Fruit fly (Drosophila melanogaster) whole organism, embryonic: ENCODE measurements around the gene Obp99c.

Experiments used
- ATbp ChIP-seq: fragments of 200-800 bp; sonication (Bioruptor generic); optimal IDR thresholded peaks from 2 replicates; lab custom pipeline; 2017; ENCODE audit warnings: missing biosample characterization, mild to moderate bottlenecking, missing genetic modification characterization, missing genetic modification reagents
- Adf1 ChIP-seq: fragments of 200-800 bp; sonication (Bioruptor generic); IDR thresholded peaks from 2 replicates; pipeline ENCODE4 v1.3.6; 2022; ENCODE audit warnings: missing biosample characterization, missing genetic modification characterization
- CG1233 ChIP-seq: fragments of 200-800 bp; sonication (Bioruptor generic); optimal IDR thresholded peaks from 4 replicates; lab custom pipeline; 2018; ENCODE audit warnings: missing biosample characterization, mild to moderate bottlenecking, missing genetic modification characterization
- CG12391 ChIP-seq: fragments of 200-800 bp; sonication (Bioruptor generic); optimal IDR thresholded peaks from 3 replicates; lab custom pipeline; 2018; ENCODE audit warnings: missing biosample characterization, mild to moderate bottlenecking, missing genetic modification characterization, moderate library complexity
- CG14710 ChIP-seq: fragments of 200-800 bp; sonication (Bioruptor generic); optimal IDR thresholded peaks from 3 replicates; lab custom pipeline; 2019; ENCODE audit warnings: missing biosample characterization, mild to moderate bottlenecking, missing genetic modification characterization, moderate library complexity
- CG17328 ChIP-seq: fragments of 200-800 bp; sonication (Bioruptor generic); IDR thresholded peaks from 2 replicates; pipeline ENCODE4 v1.3.6; 2022; ENCODE audit warnings: missing biosample characterization, missing genetic modification characterization
- CG2120 ChIP-seq: fragments of 200-800 bp; sonication (Bioruptor generic); optimal IDR thresholded peaks from 3 replicates; lab custom pipeline; 2016; ENCODE audit warnings: missing biosample characterization, missing genetic modification characterization
- CG2199 ChIP-seq: fragments of 200-800 bp; sonication (Bioruptor generic); IDR thresholded peaks from 3 replicates; pipeline ENCODE4 v1.3.6; 2022; ENCODE audit warnings: missing biosample characterization, missing genetic modification characterization
- CG42726 ChIP-seq: fragments of 200-800 bp; sonication (Bioruptor generic); IDR thresholded peaks from 2 replicates; pipeline ENCODE4 v1.3.6; 2022; ENCODE audit warnings: missing biosample characterization, missing genetic modification characterization; ENCODE audit not compliant: partially characterized antibody
- CG4424 ChIP-seq: fragments of 200-800 bp; sonication (Bioruptor generic); optimal IDR thresholded peaks from 3 replicates; lab custom pipeline; 2016; ENCODE audit warnings: missing biosample characterization, missing genetic modification characterization
- CG5245 ChIP-seq: fragments of 200-800 bp; sonication (Bioruptor generic); optimal IDR thresholded peaks from 3 replicates; lab custom pipeline; 2016; ENCODE audit warnings: missing biosample characterization, missing genetic modification characterization
- CG6813 ChIP-seq: fragments of 200-800 bp; sonication (Bioruptor generic); optimal IDR thresholded peaks from 2 replicates; lab custom pipeline; 2017; ENCODE audit warnings: missing biosample characterization, missing genetic modification characterization, mild to moderate bottlenecking, moderate library complexity, missing genetic modification reagents
- CG8944 ChIP-seq: fragments of 200-800 bp; sonication (Bioruptor generic); optimal IDR thresholded peaks from 3 replicates; lab custom pipeline; 2016; ENCODE audit warnings: missing biosample characterization, missing genetic modification characterization
- CG9797 ChIP-seq: fragments of 200-800 bp; sonication (Bioruptor generic); optimal IDR thresholded peaks from 3 replicates; lab custom pipeline; 2018; ENCODE audit warnings: missing biosample characterization, mild to moderate bottlenecking, missing genetic modification characterization
- D19A ChIP-seq: fragments of 200-800 bp; optimal IDR thresholded peaks from 3 replicates; lab custom pipeline; 2019; ENCODE audit warnings: missing biosample characterization, mild to moderate bottlenecking, missing genetic modification characterization, moderate library complexity
- D19B ChIP-seq: fragments of 200-800 bp; sonication (Bioruptor generic); optimal IDR thresholded peaks from 2 replicates; lab custom pipeline; 2017; ENCODE audit warnings: missing biosample characterization, mild to moderate bottlenecking, missing genetic modification characterization
- E2f2 ChIP-seq: fragments of 200-800 bp; sonication (Bioruptor generic); IDR thresholded peaks from 2 replicates; pipeline ENCODE4 v1.3.6; 2022; ENCODE audit warnings: missing biosample characterization, missing genetic modification characterization
- HLH4C ChIP-seq: fragments of 200-800 bp; sonication (Bioruptor generic); IDR thresholded peaks from 3 replicates; pipeline ENCODE4 v1.3.6; 2022; ENCODE audit warnings: missing biosample characterization, missing genetic modification characterization; ENCODE audit not compliant: partially characterized antibody
- HmgZ ChIP-seq: fragments of 200-800 bp; sonication (Bioruptor generic); optimal IDR thresholded peaks from 2 replicates; lab custom pipeline; 2018; ENCODE audit warnings: missing biosample characterization, mild to moderate bottlenecking, missing genetic modification characterization
- MBD-R2 ChIP-seq: fragments of 200-800 bp; sonication (Bioruptor generic); IDR thresholded peaks from 2 replicates; pipeline ENCODE4 v1.3.6; 2022; ENCODE audit warnings: missing biosample characterization, missing genetic modification characterization
- MESR4 ChIP-seq: fragments of 200-800 bp; sonication (Bioruptor generic); optimal IDR thresholded peaks from 2 replicates; lab custom pipeline; 2018; ENCODE audit warnings: missing biosample characterization, mild to moderate bottlenecking, missing genetic modification characterization, moderate library complexity
- Scr ChIP-seq: fragments of 200-800 bp; sonication (Bioruptor generic); IDR thresholded peaks from 2 replicates; pipeline ENCODE4 v1.3.6; 2022; ENCODE audit warnings: missing biosample characterization, missing genetic modification characterization; ENCODE audit not compliant: partially characterized antibody
- Sry-δ ChIP-seq: fragments of 200-800 bp; sonication (Bioruptor generic); optimal IDR thresholded peaks from 2 replicates; lab custom pipeline; 2016; ENCODE audit warnings: missing biosample characterization, missing genetic modification characterization
- Tbp ChIP-seq: fragments of >200 bp; optimal IDR thresholded peaks from 2 replicates; lab custom pipeline; 2018; ENCODE audit warnings: missing biosample characterization, missing genetic modification characterization
- abd-A ChIP-seq: fragments of 200-800 bp; sonication (Bioruptor generic); optimal IDR thresholded peaks from 3 replicates; lab custom pipeline; 2019; ENCODE audit warnings: missing biosample characterization, mild to moderate bottlenecking, missing genetic modification characterization, moderate library complexity
- bab2 ChIP-seq: fragments of 200-800 bp; sonication (Bioruptor generic); optimal IDR thresholded peaks from 2 replicates; lab custom pipeline; 2016; ENCODE audit warnings: missing biosample characterization, missing genetic modification characterization
- bbx ChIP-seq: fragments of 200-800 bp; sonication (Bioruptor generic); IDR thresholded peaks from 2 replicates; pipeline ENCODE4 v1.3.6; 2022; ENCODE audit warnings: missing biosample characterization, missing genetic modification characterization; ENCODE audit not compliant: partially characterized antibody
- crc ChIP-seq: fragments of 200-800 bp; sonication (Bioruptor generic); optimal IDR thresholded peaks from 2 replicates; lab custom pipeline; 2016; ENCODE audit warnings: missing biosample characterization, missing genetic modification characterization
- esg ChIP-seq: fragments of 200-800 bp; sonication (Bioruptor generic); conservative IDR thresholded peaks from 2 replicates; pipeline ENCODE4 v1.3.6; 2022; ENCODE audit warnings: missing biosample characterization, missing genetic modification characterization
- ewg ChIP-seq: fragments of 200-800 bp; sonication (Bioruptor generic); optimal IDR thresholded peaks from 3 replicates; lab custom pipeline; 2017; ENCODE audit warnings: mild to moderate bottlenecking, missing biosample characterization, missing genetic modification reagents, missing genetic modification characterization
- eyg ChIP-seq: fragments of 200-800 bp; sonication (Bioruptor generic); optimal IDR thresholded peaks from 3 replicates; lab custom pipeline; 2016; ENCODE audit warnings: missing biosample characterization, missing genetic modification characterization
- fd102C ChIP-seq: fragments of 200-800 bp; sonication (Bioruptor generic); optimal IDR thresholded peaks from 2 replicates; lab custom pipeline; 2018; ENCODE audit warnings: missing biosample characterization, mild to moderate bottlenecking, missing genetic modification characterization, moderate library complexity
- ftz-f1 ChIP-seq: fragments of 200-800 bp; sonication (Bioruptor generic); optimal IDR thresholded peaks from 2 replicates; lab custom pipeline; 2016; ENCODE audit warnings: missing biosample characterization, missing genetic modification characterization
- ham ChIP-seq: fragments of 200-800 bp; sonication (Bioruptor generic); IDR thresholded peaks from 2 replicates; pipeline ENCODE4 v1.3.6; 2022; ENCODE audit warnings: missing biosample characterization, missing genetic modification characterization
- lola ChIP-seq, 3 experiments: fragments of >200 bp in 2 of 3; fragments of 200-800 bp in 1 of 3; sonication (Bioruptor generic) in 1 of 3; optimal IDR thresholded peaks; 2 replicates each; lab custom pipeline; 2017 to 2019; ENCODE audit warnings: missing biosample characterization in 3 of 3, missing genetic modification characterization in 3 of 3, mild to moderate bottlenecking in 1 of 3, moderate library complexity in 1 of 3
- mirr ChIP-seq: fragments of 200-800 bp; sonication (Bioruptor generic); optimal IDR thresholded peaks from 3 replicates; lab custom pipeline; 2018; ENCODE audit warnings: missing biosample characterization, mild to moderate bottlenecking, missing genetic modification characterization
- scrt ChIP-seq: fragments of 200-800 bp; sonication (Bioruptor generic); optimal IDR thresholded peaks from 2 replicates; lab custom pipeline; 2018; ENCODE audit warnings: missing biosample characterization, mild to moderate bottlenecking, missing genetic modification characterization, moderate library complexity
- sens-2 ChIP-seq: fragments of 200-800 bp; sonication (Bioruptor generic); IDR thresholded peaks from 2 replicates; pipeline ENCODE4 v1.3.6; 2022; ENCODE audit warnings: missing biosample characterization, missing genetic modification characterization
- seq ChIP-seq: fragments of 200-800 bp; sonication (Bioruptor generic); IDR thresholded peaks from 2 replicates; pipeline ENCODE4 v1.3.6; 2022; ENCODE audit warnings: missing biosample characterization, missing genetic modification characterization
- sisA ChIP-seq: fragments of 200-800 bp; sonication (Bioruptor generic); IDR thresholded peaks from 2 replicates; pipeline ENCODE4 v1.3.6; 2022; ENCODE audit warnings: missing biosample characterization, missing genetic modification characterization
- slp2 ChIP-seq: fragments of 200-800 bp; sonication (Bioruptor generic); optimal IDR thresholded peaks from 2 replicates; lab custom pipeline; 2016; ENCODE audit warnings: missing biosample characterization, missing genetic modification characterization
- ssp ChIP-seq: fragments of 200-800 bp; sonication (Bioruptor generic); IDR thresholded peaks from 2 replicates; pipeline ENCODE4 v1.3.6; 2022; ENCODE audit warnings: missing biosample characterization, missing genetic modification characterization
- stwl ChIP-seq: fragments of 200-800 bp; sonication (Bioruptor generic); optimal IDR thresholded peaks from 3 replicates; lab custom pipeline; 2018; ENCODE audit warnings: missing biosample characterization, mild to moderate bottlenecking, missing genetic modification characterization, moderate library complexity
- tna ChIP-seq: fragments of 200-800 bp; sonication (Bioruptor generic); IDR thresholded peaks from 2 replicates; pipeline ENCODE4 v1.3.6; 2022; ENCODE audit warnings: missing biosample characterization, missing genetic modification characterization; ENCODE audit not compliant: partially characterized antibody
- trem ChIP-seq: fragments of 200-800 bp; optimal IDR thresholded peaks from 3 replicates; lab custom pipeline; 2019; ENCODE audit warnings: missing biosample characterization, mild to moderate bottlenecking, missing genetic modification characterization, moderate library complexity
- twi ChIP-seq: fragments of 200-800 bp; optimal IDR thresholded peaks from 2 replicates; lab custom pipeline; 2019; ENCODE audit warnings: missing biosample characterization, mild to moderate bottlenecking, missing genetic modification characterization, moderate library complexity
- tx ChIP-seq: fragments of 200-800 bp; sonication (Bioruptor generic); optimal IDR thresholded peaks from 2 replicates; lab custom pipeline; 2016; ENCODE audit warnings: missing biosample characterization, missing genetic modification characterization
- unc-4 ChIP-seq: fragments of 200-800 bp; sonication (Bioruptor generic); IDR thresholded peaks from 2 replicates; pipeline ENCODE4 v1.3.6; 2022; ENCODE audit warnings: missing biosample characterization, missing genetic modification characterization; ENCODE audit not compliant: partially characterized antibody
- zen ChIP-seq: fragments of 200-800 bp; sonication (Bioruptor generic); optimal IDR thresholded peaks from 3 replicates; lab custom pipeline; 2018; ENCODE audit warnings: missing biosample characterization, mild to moderate bottlenecking, missing genetic modification characterization, moderate library complexity

The Obp99c gene

DNA sequence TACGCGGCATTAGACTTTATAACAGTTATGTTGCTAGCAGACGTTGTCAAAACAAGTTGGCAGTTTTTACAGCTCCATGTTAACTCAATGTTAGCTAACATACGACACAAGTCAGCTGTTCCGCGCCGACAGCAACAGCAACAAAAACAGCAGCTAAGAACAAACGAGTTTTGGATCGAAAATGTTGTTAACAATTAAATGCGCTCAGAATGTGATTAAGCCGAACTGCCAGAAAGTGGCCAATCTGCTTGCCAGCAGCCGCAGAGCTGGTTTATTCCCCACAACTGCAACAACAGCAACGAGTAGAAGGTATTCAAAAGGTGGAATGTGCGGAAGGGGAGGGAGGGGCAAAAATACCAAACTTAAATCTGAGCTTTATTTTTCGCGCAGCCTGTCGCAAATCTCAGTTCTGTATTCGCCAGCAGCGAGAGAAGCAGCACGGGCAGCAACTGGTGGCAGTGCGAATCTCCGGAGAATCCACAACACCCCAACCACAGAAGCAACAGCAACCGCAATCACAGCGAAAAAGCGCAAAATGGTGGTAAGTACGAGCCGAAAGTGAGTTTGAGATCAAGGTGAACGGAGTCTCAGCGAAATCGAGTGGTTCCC is 34.0 kb upstream of the Obp99c start, which contains the start of gene Pcd (continued):
- TF ChIP-seq lola (GFP tag; optimal IDR thresholded peaks at IDR 0.05; lab: Kevin White, UChicago) (no peak), Tbp (no peak), unc-4 (GFP tag; lab: Robert Waterston, UW) (peak; percentile 41; the same call in 1 of the 2 replicates), CG42726 (GFP tag; lab: Robert Waterston, UW) (0 out of 2 replicates have a peak, but pooled peaks have one; percentile 17), sisA (GFP tag; lab: Robert Waterston, UW) (no peak), bbx (GFP tag; lab: Robert Waterston, UW) (peak; percentile 31; the same call in 1 of the 2 replicates), CG14710 (peak; percentile 1), ssp (GFP tag; lab: Robert Waterston, UW) (no peak), twi (tag; lab: Kevin White, UChicago) (no peak), ewg (GFP tag; lab: Kevin White, UChicago) (peak; percentile 21), crc (GFP tag; lab: Kevin White, UChicago) (no peak), esg (GFP tag; lab: Robert Waterston, UW) (no peak), MBD-R2 (GFP tag; lab: Robert Waterston, UW) (peak; percentile 83), HmgZ (tag; lab: Kevin White, UChicago) (peak; percentile 7), seq (no peak), zen (no peak), abd-A (tag; lab: Kevin White, UChicago) (peak; percentile 48), HLH4C (GFP tag; lab: Robert Waterston, UW) (0 out of 3 replicates have a peak, but pooled peaks have one; percentile 36), Sry-δ (peak; percentile 4), slp2 (GFP tag; lab: Kevin White, UChicago) (no peak), bab2 (GFP tag; lab: Kevin White, UChicago) (no peak), Adf1 (GFP tag; lab: Robert Waterston, UW) (peak; percentile 42; the same call in 1 of the 2 replicates), E2f2 (GFP tag; lab: Robert Waterston, UW) (peak; percentile 91), CG1233 (GFP tag; lab: Kevin White, UChicago) (no peak), CG2199 (GFP tag; lab: Robert Waterston, UW) (no peak), fd102C (no peak), CG8944 (GFP tag; lab: Kevin White, UChicago) (no peak), Scr (0 out of 2 replicates have a peak, but pooled peaks have one; percentile 17), CG2120 (no peak), tx (GFP tag; lab: Kevin White, UChicago) (no peak), ftz-f1 (GFP tag; lab: Kevin White, UChicago) (peak; percentile 31), D19B (GFP tag; lab: Kevin White, UChicago) (no peak), sens-2 (0 out of 2 replicates have a peak, but pooled peaks have one; percentile 29), CG6813 (no peak), CG9797 (no peak), ATbp (GFP tag; lab: Kevin White, UChicago) (no peak), D19A (tag; lab: Kevin White, UChicago) (no peak), scrt (GFP tag; lab: Kevin White, UChicago) (peak; percentile 90), eyg (GFP tag; lab: Kevin White, UChicago) (no peak), CG17328 (GFP tag; lab: Robert Waterston, UW) (0 out of 2 replicates have a peak, but pooled peaks have one; percentile 27), CG4424 (GFP tag; lab: Kevin White, UChicago) (no peak), stwl (peak; percentile 71), MESR4 (GFP tag; lab: Kevin White, UChicago) (peak; percentile 56), ham (GFP tag; lab: Robert Waterston, UW) (no peak), trem (peak; percentile 99), CG12391 (no peak), tna (GFP tag; lab: Robert Waterston, UW) (no peak), mirr (peak; percentile 7), CG5245 (no peak)
